Fruit fly (Drosophila melanogaster): Measurements from ENCODE around the gene CG43373.

CG43373 gene

dm6 chr3L:16582678-16583315 is 39.6 kb upstream of the CG43373 start, which contains the start of gene Rpn12 (continued):
- TF ChIP-seq org-1 (GFP tag; optimal IDR thresholded peaks at IDR 0.05) (no peak), CG30431 (GFP tag; optimal IDR thresholded peaks at IDR 0.05) (no peak), Spps (tag; optimal IDR thresholded peaks at IDR 0.05) (no peak), CG3995 (GFP tag; optimal IDR thresholded peaks at IDR 0.05) (peak; percentile 70), CG8388 (GFP tag; optimal IDR thresholded peaks at IDR 0.05) (no peak), Nf-YA (GFP tag; IDR thresholded peaks at IDR 0.05) (no peak), Antp (GFP tag; optimal IDR thresholded peaks at IDR 0.05) (no peak), vnd (GFP tag; IDR thresholded peaks at IDR 0.05; ENCODE audit: partially characterized antibody) (peak; percentile 70; the same call in 2 of the 3 replicates), wek (GFP tag; optimal IDR thresholded peaks at IDR 0.05) (no peak), nerfin-2 (GFP tag; IDR thresholded peaks at IDR 0.05; ENCODE audit: partially characterized antibody) (peak; percentile 78), Ptx1 (GFP tag; IDR thresholded peaks at IDR 0.05) (no peak), Hsf (GFP tag; optimal IDR thresholded peaks at IDR 0.05) (peak; percentile 7), Drgx (GFP tag; IDR thresholded peaks at IDR 0.05) (no peak), sug (tag; optimal IDR thresholded peaks at IDR 0.05) (peak; percentile 38), aop (GFP tag; IDR thresholded peaks at IDR 0.05) (no peak), CG15601 (tag; optimal IDR thresholded peaks at IDR 0.05) (no peak), Nf-YB (GFP tag; optimal IDR thresholded peaks at IDR 0.05) (no peak), CG10147 (GFP tag; optimal IDR thresholded peaks at IDR 0.05) (peak; percentile 59), CG6683 (GFP tag; optimal IDR thresholded peaks at IDR 0.05) (no peak), CG12769 (tag; optimal IDR thresholded peaks at IDR 0.05) (no peak), zfh1 (GFP tag; IDR thresholded peaks at IDR 0.05) (no peak), maf-S (GFP tag; optimal IDR thresholded peaks at IDR 0.05) (no peak), unc-4 (GFP tag; IDR thresholded peaks at IDR 0.05; ENCODE audit: partially characterized antibody) (peak; percentile 83), CG11696 (GFP tag; IDR thresholded peaks at IDR 0.05) (no peak), Nf-YC (tag; optimal IDR thresholded peaks at IDR 0.05) (peak; percentile 42), Ets97D (GFP tag; optimal IDR thresholded peaks at IDR 0.05) (peak; percentile 1), CrebB (tag; optimal IDR thresholded peaks at IDR 0.05) (no peak), Sry-δ (GFP tag; optimal IDR thresholded peaks at IDR 0.05) (peak; percentile 90), sd (tag; optimal IDR thresholded peaks at IDR 0.05) (peak; percentile 7), sna (GFP tag; IDR thresholded peaks at IDR 0.05; ENCODE audit: partially characterized antibody) (peak; percentile 86), cato (GFP tag; optimal IDR thresholded peaks at IDR 0.05; ENCODE audit: borderline replicate concordance) (no peak), CG1529 (GFP tag; optimal IDR thresholded peaks at IDR 0.05) (no peak), CG7963 (GFP tag; IDR thresholded peaks at IDR 0.05; ENCODE audit: partially characterized antibody) (peak; percentile 74; the same call in 2 of the 3 replicates), grau (tag; optimal IDR thresholded peaks at IDR 0.05) (peak; percentile 49), disco-r (GFP tag; optimal IDR thresholded peaks at IDR 0.05) (no peak), CG17802 (tag; optimal IDR thresholded peaks at IDR 0.05) (no peak), CG31388 (GFP tag; optimal IDR thresholded peaks at IDR 0.05) (no peak), Ravus (GFP tag; IDR thresholded peaks at IDR 0.05) (no peak), sob (GFP tag; IDR thresholded peaks at IDR 0.05) (no peak), Xrp1 (GFP tag; IDR thresholded peaks at IDR 0.05) (peak; percentile 39; the same call in 1 of the 2 replicates), CG6272 (GFP tag; IDR thresholded peaks at IDR 0.05) (no peak), CG18764 (GFP tag; optimal IDR thresholded peaks at IDR 0.05) (no peak), CG2120 (GFP tag; optimal IDR thresholded peaks at IDR 0.05) (peak; percentile 65), crc (GFP tag; optimal IDR thresholded peaks at IDR 0.05) (no peak), CG4730 (GFP tag; IDR thresholded peaks at IDR 0.05) (no peak), ab (GFP tag; optimal IDR thresholded peaks at IDR 0.05) (no peak), CG6765 (GFP tag; optimal IDR thresholded peaks at IDR 0.05) (no peak), gsb-n (tag; optimal IDR thresholded peaks at IDR 0.05) (no peak), CG12104 (GFP tag; optimal IDR thresholded peaks at IDR 0.05) (peak; percentile 11), CG13424 (tag; optimal IDR thresholded peaks at IDR 0.05) (peak; percentile 61)
